Worm (Caenorhabditis elegans) whole organism, late embryonic: ENCODE measurements around the gene Y22D7AL.11.

Source experiments
- ama-1 ChIP-seq: fragments of 150-350 bp; optimal IDR thresholded peaks from 2 replicates; lab custom pipeline; 2014
- ceh-30 ChIP-seq: fragments of 150-350 bp; optimal IDR thresholded peaks from 2 replicates; lab custom pipeline; 2014; ENCODE audit warnings: missing biosample characterization, missing genetic modification characterization
- ceh-6 ChIP-seq: fragments of 200-800 bp; sonication (Bioruptor generic); optimal IDR thresholded peaks from 2 replicates; lab custom pipeline; 2018; ENCODE audit warnings: mild to moderate bottlenecking, missing genetic modification characterization, missing compliant biosample characterization
- dmd-4 ChIP-seq: sonication (generic microtip); optimal IDR thresholded peaks from 2 replicates; lab custom pipeline; 2016; ENCODE audit warnings: borderline replicate concordance, missing genetic modification characterization, missing compliant biosample characterization
- elt-2 ChIP-seq: sonication (generic microtip); optimal IDR thresholded peaks from 2 replicates; lab custom pipeline; 2016; ENCODE audit warnings: missing genetic modification reagents, missing genetic modification characterization, missing compliant biosample characterization
- fkh-6 ChIP-seq: sonication (generic microtip); optimal IDR thresholded peaks from 2 replicates; lab custom pipeline; 2016; ENCODE audit warnings: missing genetic modification characterization, missing compliant biosample characterization
- hlh-6 ChIP-seq: sonication (generic microtip); optimal IDR thresholded peaks from 2 replicates; lab custom pipeline; 2016; ENCODE audit warnings: missing genotype, missing genetic modification characterization, missing compliant biosample characterization
- nfya-1 ChIP-seq: sonication (generic microtip); optimal IDR thresholded peaks from 2 replicates; lab custom pipeline; 2017; ENCODE audit warnings: missing genetic modification characterization, mild to moderate bottlenecking, missing compliant biosample characterization, antibody characterized with exemption, moderate library complexity
- nhr-11 ChIP-seq: fragments of 150-350 bp; optimal IDR thresholded peaks from 2 replicates; lab custom pipeline; 2014; ENCODE audit warnings: missing biosample characterization, missing genetic modification characterization
- nhr-232 ChIP-seq: sonication (generic microtip); optimal IDR thresholded peaks from 2 replicates; lab custom pipeline; 2016; ENCODE audit warnings: missing genetic modification characterization, missing compliant biosample characterization
- odd-2 ChIP-seq: sonication (generic microtip); optimal IDR thresholded peaks from 2 replicates; lab custom pipeline; 2017; ENCODE audit warnings: antibody characterized with exemption, mild to moderate bottlenecking, missing genetic modification characterization, missing compliant biosample characterization
- pag-3 ChIP-seq: sonication (generic microtip); optimal IDR thresholded peaks from 2 replicates; lab custom pipeline; 2016; ENCODE audit warnings: missing compliant biosample characterization, missing genetic modification characterization, borderline replicate concordance
- pha-2 ChIP-seq: sonication (generic microtip); optimal IDR thresholded peaks from 2 replicates; lab custom pipeline; 2017; ENCODE audit warnings: mild to moderate bottlenecking, missing genetic modification characterization, missing compliant biosample characterization

- TF ChIP-seq nhr-11 (tag; lab: Kevin White, UChicago) (no peak), elt-2 (peak; percentile 83), fkh-6 (tag; lab: Kevin White, UChicago) (no peak), dmd-4 (no peak), ama-1 (lab: Kevin White, UChicago) (no peak), ceh-30 (no peak), pha-2 (tag; lab: Kevin White, UChicago) (no peak), nfya-1 (tag; lab: Kevin White, UChicago) (peak; percentile 35), odd-2 (tag; lab: Kevin White, UChicago) (no peak), nhr-232 (no peak), ceh-6 (GFP tag; lab: Kevin White, UChicago) (no peak), hlh-6 (tag; lab: Kevin White, UChicago) (no peak), pag-3 (no peak)
These were observed 46.8 kb upstream of the Y22D7AL.11 start for ce11 chrIII:1680996-1681395.
